Worm (Caenorhabditis elegans) whole organism, midembryonic: ENCODE measurements around the gene srw-103.

Experiments used
- ztf-23 ChIP-seq: fragments of 200-800 bp; sonication (Bioruptor generic); IDR thresholded peaks from 2 replicates; pipeline ENCODE4 v1.3.6; 2022; ENCODE audit warnings: missing genetic modification reagents, missing genetic modification characterization, missing compliant biosample characterization
- ztf-29 ChIP-seq: fragments of 200-800 bp; sonication (Bioruptor generic); IDR thresholded peaks from 2 replicates; pipeline ENCODE4 v1.3.6; 2022; ENCODE audit warnings: missing genetic modification reagents, missing genetic modification characterization, missing compliant biosample characterization

ce11 chrV:1680770-1681169 is 36.2 kb upstream of the srw-103 start, which contains the start of gene srw-91:
- TF ChIP-seq ztf-23 (GFP tag; lab: Robert Waterston, UW) (no peak), ztf-29 (no peak)
